Worm (Caenorhabditis elegans): ENCODE measurements around the gene C15H9.3.

The C15H9.3 gene

ce11 chrX:6150449-6150848 lies 34.8 kb downstream of the C15H9.3 start, which contains the start of gene tag-275:
Gene tag-275 (minus strand): TSS chrX:6150549.
- TF ChIP-seq nhr-28 (tag; optimal IDR thresholded peaks at IDR 0.05) (no peak), unc-39 (tag; optimal IDR thresholded peaks at IDR 0.05) (no peak), nhr-23 (tag; optimal IDR thresholded peaks at IDR 0.05) (no peak), nhr-77 (tag; optimal IDR thresholded peaks at IDR 0.05) (no peak), nfya-1 (tag; optimal IDR thresholded peaks at IDR 0.05; ENCODE audit: insufficient read depth) (no peak), ztf-11 (tag; optimal IDR thresholded peaks at IDR 0.05) (no peak), eor-1 (tag; optimal IDR thresholded peaks at IDR 0.05) (no peak), egl-5 (tag; optimal IDR thresholded peaks at IDR 0.05) (no peak), ceh-16 (tag; optimal IDR thresholded peaks at IDR 0.05) (no peak)

ce11 chrX:6150949-6151519 lies 35.4 kb downstream of the C15H9.3 start:
- TF ChIP-seq elt-3 (tag; optimal IDR thresholded peaks at IDR 0.05) (no peak), unc-39 (tag; optimal IDR thresholded peaks at IDR 0.05) (no peak), mdl-1 (tag; optimal IDR thresholded peaks at IDR 0.05) (no peak), ZK546.5 (tag; optimal IDR thresholded peaks at IDR 0.05) (no peak), hmg-11 (tag; optimal IDR thresholded peaks at IDR 0.05) (no peak), pha-4 (tag; optimal IDR thresholded peaks at IDR 0.05) (no peak), unc-62 (GFP tag; optimal IDR thresholded peaks at IDR 0.05) (no peak), skn-1 (tag; optimal IDR thresholded peaks at IDR 0.05) (no peak), lsy-12 (tag; optimal IDR thresholded peaks at IDR 0.05) (no peak), nhr-67 (tag; optimal IDR thresholded peaks at IDR 0.05) (no peak)

- TF ChIP-seq ZK546.5 (tag; optimal IDR thresholded peaks at IDR 0.05) (no peak), lin-39 (tag; optimal IDR thresholded peaks at IDR 0.05) (peak; percentile 55)
Observed at ce11 chrX:6155436-6155835, 39.8 kb downstream of the C15H9.3 start.

- peak; percentile 24 for TF ChIP-seq pqm-1 (tag; optimal IDR thresholded peaks at IDR 0.05)
- TF ChIP-seq hmg-11 (tag; optimal IDR thresholded peaks at IDR 0.05): no peak
- TF ChIP-seq snpc-4 (tag; optimal IDR thresholded peaks at IDR 0.05): no peak
- TF ChIP-seq nhr-12 (tag; optimal IDR thresholded peaks at IDR 0.05): no peak
- TF ChIP-seq elt-2 (tag; optimal IDR thresholded peaks at IDR 0.05): peak; percentile 52
- no peak for TF ChIP-seq unc-62 (GFP tag; optimal IDR thresholded peaks at IDR 0.05)
- no peak for TF ChIP-seq R02D3.7 (tag; optimal IDR thresholded peaks at IDR 0.05)
- no peak for TF ChIP-seq nhr-23 (tag; optimal IDR thresholded peaks at IDR 0.05)
- TF ChIP-seq lin-15B (tag; optimal IDR thresholded peaks at IDR 0.05): no peak
- no peak for TF ChIP-seq unc-39 (tag; optimal IDR thresholded peaks at IDR 0.05)
- no peak for TF ChIP-seq ceh-9 (tag; optimal IDR thresholded peaks at IDR 0.05)
- TF ChIP-seq nfya-1 (tag; optimal IDR thresholded peaks at IDR 0.05; ENCODE audit: insufficient read depth): no peak
- TF ChIP-seq sea-2 (GFP tag; optimal IDR thresholded peaks at IDR 0.05): no peak
- no peak for TF ChIP-seq egl-5 (tag; optimal IDR thresholded peaks at IDR 0.05)
- no peak for TF ChIP-seq fkh-10 (GFP tag; optimal IDR thresholded peaks at IDR 0.05)
- no peak for TF ChIP-seq nhr-28 (tag; optimal IDR thresholded peaks at IDR 0.05)
Observed at ce11 chrX:6157411-6157916, 41.9 kb downstream of the C15H9.3 start.

ce11 chrX:6159562-6159961 lies 44.0 kb downstream of the C15H9.3 start:
- TF ChIP-seq egl-5 (tag; optimal IDR thresholded peaks at IDR 0.05) (no peak), nhr-12 (tag; optimal IDR thresholded peaks at IDR 0.05) (no peak), nfya-1 (tag; optimal IDR thresholded peaks at IDR 0.05; ENCODE audit: insufficient read depth) (no peak), unc-39 (tag; optimal IDR thresholded peaks at IDR 0.05) (no peak), ZK546.5 (tag; optimal IDR thresholded peaks at IDR 0.05) (no peak), nhr-43 (tag; optimal IDR thresholded peaks at IDR 0.05; ENCODE audit: poor library complexity, severe bottlenecking) (no peak), snpc-4 (tag; optimal IDR thresholded peaks at IDR 0.05) (no peak), zag-1 (tag; optimal IDR thresholded peaks at IDR 0.05) (no peak), pha-4 (tag; optimal IDR thresholded peaks at IDR 0.05) (no peak), fkh-2 (tag; optimal IDR thresholded peaks at IDR 0.05) (no peak), lin-39 (tag; optimal IDR thresholded peaks at IDR 0.05) (no peak), daf-12 (tag; optimal IDR thresholded peaks at IDR 0.05) (no peak), unc-62 (GFP tag; optimal IDR thresholded peaks at IDR 0.05) (no peak), hmg-11 (tag; optimal IDR thresholded peaks at IDR 0.05) (no peak), nhr-67 (tag; optimal IDR thresholded peaks at IDR 0.05) (no peak), nhr-23 (tag; optimal IDR thresholded peaks at IDR 0.05) (no peak), elt-1 (tag; optimal IDR thresholded peaks at IDR 0.05) (no peak)
